Fruit fly (Drosophila melanogaster) S2 (cell line): ENCODE measurements around the gene Pde11.

Experiments
- CG8478 ChIP-seq: fragments of >200 bp; optimal IDR thresholded peaks from 2 replicates; lab custom pipeline; 2018
- CTCF ChIP-seq, 2 experiments: fragments of >200 bp; optimal IDR thresholded peaks; 2 replicates each; lab custom pipeline; 2018

DNA sequence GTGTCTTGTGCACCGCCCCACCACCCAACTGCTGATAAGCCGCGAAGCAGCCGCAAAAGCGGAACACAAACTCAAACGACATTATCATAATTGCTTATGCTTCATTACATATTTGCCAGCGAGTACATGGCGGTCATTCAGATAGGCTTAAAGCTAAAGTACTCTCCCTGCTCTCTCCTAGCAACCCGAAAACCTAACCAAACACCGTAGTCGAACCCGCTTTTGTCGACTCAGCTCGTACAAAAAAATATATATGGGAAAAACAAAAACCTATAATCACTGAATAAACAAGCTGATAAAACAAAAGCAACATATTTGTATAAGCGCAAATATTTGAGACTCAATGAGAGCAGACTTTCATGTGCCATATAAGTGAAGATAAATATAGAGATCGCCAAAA, 36.8 kb upstream of the Pde11 start:
- no peak for TF ChIP-seq CG8478 (lab: Kevin White, UChicago)
- TF ChIP-seq CTCF (optimal IDR thresholded peaks at IDR 0.05; lab: Kevin White, UChicago): no peak
